Worm (Caenorhabditis elegans) whole organism, L4 larva: Measurements from ENCODE around the gene nhl-3.

Source experiments
- aly-2 ChIP-seq: sonication (generic microtip); optimal IDR thresholded peaks from 2 replicates; lab custom pipeline; 2018; ENCODE audit warnings: missing biosample characterization, missing genetic modification characterization
- arid-1 ChIP-seq: fragments of 200-800 bp; sonication (Bioruptor generic); conservative IDR thresholded peaks from 2 replicates; pipeline ENCODE4 v1.3.6; 2022; ENCODE audit warnings: missing genetic modification reagents, missing genetic modification characterization, missing compliant biosample characterization
- mxl-3 ChIP-seq: fragments of 200-800 bp; sonication (Bioruptor generic); optimal IDR thresholded peaks from 2 replicates; lab custom pipeline; 2018; ENCODE audit warnings: mild to moderate bottlenecking, missing genetic modification characterization, missing compliant biosample characterization
- nhr-237 ChIP-seq: sonication (generic microtip); optimal IDR thresholded peaks from 2 replicates; lab custom pipeline; 2017; ENCODE audit warnings: missing biosample characterization, missing genetic modification characterization
- nhr-76 ChIP-seq: fragments of 150-350 bp; optimal IDR thresholded peaks from 2 replicates; lab custom pipeline; 2014; ENCODE audit warnings: missing biosample characterization, missing genetic modification characterization
- pha-4 ChIP-seq, 2 experiments: fragments of 150-350 bp in 1 of 2; fragments of 200-800 bp in 1 of 2; sonication (Bioruptor generic) in 1 of 2; IDR thresholded peaks in 1 of 2; optimal IDR thresholded peaks in 1 of 2; 2 replicates each; pipeline versions ENCODE4 v1.3.6 to Lab custom; 2014 to 2022; ENCODE audit warnings: missing genetic modification characterization in 2 of 2, missing genetic modification reagents in 2 of 2, missing biosample characterization in 1 of 2, missing compliant biosample characterization in 1 of 2
- snpc-1.2 ChIP-seq: fragments of 200-800 bp; sonication (Bioruptor generic); IDR thresholded peaks from 2 replicates; pipeline ENCODE4 v1.3.6; 2022; ENCODE audit warnings: missing genetic modification reagents, missing genetic modification characterization, missing compliant biosample characterization
- unc-62 ChIP-seq, 3 experiments: fragments of 150-350 bp in 1 of 3; sonication (generic microtip); optimal IDR thresholded peaks in 2 of 3; peaks in 1 of 3; 1 replicate in 1 of 3; 2 replicates in 2 of 3; lab custom pipeline; 2014 to 2017; ENCODE audit warnings: missing biosample characterization in 3 of 3, missing genetic modification characterization in 3 of 3, missing genetic modification reagents in 3 of 3, missing genotype in 1 of 3
- zfp-3 ChIP-seq: fragments of 200-800 bp; sonication (Bioruptor generic); conservative IDR thresholded peaks from 2 replicates; pipeline ENCODE4 v1.3.6; 2022; ENCODE audit warnings: missing genetic modification reagents, missing genetic modification characterization, missing compliant biosample characterization

ce11 chrII:580189-580643, 21.7 kb downstream of the nhl-3 start, which contains the start of the genes cdc-37 and W08F4.3:
- TF ChIP-seq aly-2 (tag; lab: Kevin White, UChicago) = no peak
- no peak for TF ChIP-seq unc-62 (GFP tag; optimal IDR thresholded peaks at IDR 0.05 in 1 of 2; lab: Kevin White, UChicago)
- no peak for TF ChIP-seq unc-62 (tag; optimal IDR thresholded peaks at IDR 0.05; lab: Kevin White, UChicago)
- TF ChIP-seq nhr-76 (tag; lab: Kevin White, UChicago) = no peak
- no peak for TF ChIP-seq nhr-237 (tag; lab: Kevin White, UChicago)
- no peak for TF ChIP-seq zfp-3 (GFP tag; lab: Robert Waterston, UW)
- TF ChIP-seq pha-4 (GFP tag; IDR thresholded peaks at IDR 0.05; lab: Robert Waterston, UW) = no peak
- TF ChIP-seq pha-4 (tag; optimal IDR thresholded peaks at IDR 0.05; lab: Kevin White, UChicago) = no peak
- TF ChIP-seq arid-1 (GFP tag; lab: Robert Waterston, UW) = no peak
- TF ChIP-seq snpc-1.2 (GFP tag; lab: Robert Waterston, UW) = no peak
- TF ChIP-seq mxl-3 (GFP tag; lab: Kevin White, UChicago) = no peak
